Worm (Caenorhabditis elegans): ENCODE data around the gene T07G12.3.

ce11 chrIV:10574471-10574870 is 40.7 kb downstream of the T07G12.3 start:
- TF ChIP-seq W03F9.2 (tag; optimal IDR thresholded peaks at IDR 0.05) = no peak
- no peak for TF ChIP-seq dao-5 (tag; optimal IDR thresholded peaks at IDR 0.05)
- no peak for TF ChIP-seq him-1 (tag; optimal IDR thresholded peaks at IDR 0.05)

Measured in whole organism, L4/young adult.